Worm (Caenorhabditis elegans): ENCODE data around the gene cyk-3.

- TF ChIP-seq ama-1 (optimal IDR thresholded peaks at IDR 0.05) (no peak), aly-1 (tag; optimal IDR thresholded peaks at IDR 0.05) (no peak), tbx-37 (GFP tag; conservative IDR thresholded peaks at IDR 0.05) (no peak), sea-1 (GFP tag; conservative IDR thresholded peaks at IDR 0.05) (no peak), flt-1 (GFP tag; IDR thresholded peaks at IDR 0.05) (no peak)
Measured at ce11 chrIII:5980274-5980918, 39.6 kb upstream of the cyk-3 start.

Measured in whole organism, early embryonic.